Worm (Caenorhabditis elegans) whole organism, mixed stage, embryonic: ENCODE results near the gene ttr-43.

Experiments used
- bed-3 ChIP-seq: fragments of 200-800 bp; sonication (Bioruptor generic); optimal IDR thresholded peaks from 3 replicates; lab custom pipeline; 2018; ENCODE audit warnings: mild to moderate bottlenecking, missing genetic modification characterization, moderate library complexity, missing compliant biosample characterization
- blmp-1 ChIP-seq: fragments of 150-350 bp; optimal IDR thresholded peaks from 2 replicates; lab custom pipeline; 2014; ENCODE audit warnings: missing biosample characterization, missing genetic modification characterization
- ceh-39 ChIP-seq: fragments of 150-350 bp; optimal IDR thresholded peaks from 2 replicates; lab custom pipeline; 2014; ENCODE audit warnings: missing biosample characterization, missing genetic modification characterization
- ceh-43 ChIP-seq: fragments of 200-800 bp; sonication (Bioruptor generic); optimal IDR thresholded peaks from 2 replicates; lab custom pipeline; 2018; ENCODE audit warnings: mild to moderate bottlenecking, missing genetic modification characterization, moderate library complexity, missing compliant biosample characterization
- ceh-83 ChIP-seq: fragments of 200-800 bp; sonication (Bioruptor generic); optimal IDR thresholded peaks from 2 replicates; lab custom pipeline; 2018; ENCODE audit warnings: mild to moderate bottlenecking, missing genetic modification characterization, missing compliant biosample characterization
- cnd-1 ChIP-seq: fragments of 200-800 bp; sonication (Bioruptor generic); optimal IDR thresholded peaks from 2 replicates; lab custom pipeline; 2018; ENCODE audit warnings: mild to moderate bottlenecking, missing genetic modification characterization, missing compliant biosample characterization
- drap-1 ChIP-seq: fragments of 200-800 bp; sonication (Bioruptor generic); optimal IDR thresholded peaks from 3 replicates; lab custom pipeline; 2018; ENCODE audit warnings: mild to moderate bottlenecking, missing genetic modification characterization, missing compliant biosample characterization
- elt-3 ChIP-seq: fragments of 150-350 bp; optimal IDR thresholded peaks from 2 replicates; lab custom pipeline; 2014; ENCODE audit warnings: missing biosample characterization, missing genetic modification characterization
- flh-1 ChIP-seq: fragments of 200-800 bp; sonication (Bioruptor generic); optimal IDR thresholded peaks from 2 replicates; lab custom pipeline; 2018; ENCODE audit warnings: mild to moderate bottlenecking, missing genetic modification characterization, moderate library complexity, missing compliant biosample characterization
- ham-2 ChIP-seq: fragments of 200-800 bp; sonication (Bioruptor generic); optimal IDR thresholded peaks from 2 replicates; lab custom pipeline; 2018; ENCODE audit warnings: mild to moderate bottlenecking, missing genetic modification characterization, missing compliant biosample characterization
- hlh-1 ChIP-seq: fragments of 150-350 bp; optimal IDR thresholded peaks from 2 replicates; lab custom pipeline; 2014; ENCODE audit warnings: missing biosample characterization, missing genetic modification reagents, missing genetic modification characterization
- lin-13 ChIP-seq: fragments of 150-350 bp; optimal IDR thresholded peaks from 2 replicates; lab custom pipeline; 2014; ENCODE audit warnings: missing biosample characterization, missing genetic modification characterization
- lin-32 ChIP-seq: fragments of 200-800 bp; sonication (Bioruptor generic); optimal IDR thresholded peaks from 2 replicates; lab custom pipeline; 2018; ENCODE audit warnings: mild to moderate bottlenecking, missing genetic modification characterization, missing compliant biosample characterization
- mab-5 ChIP-seq: fragments of 150-350 bp; optimal IDR thresholded peaks from 2 replicates; lab custom pipeline; 2014; ENCODE audit warnings: missing biosample characterization, missing genetic modification characterization
- mep-1 ChIP-seq: fragments of 150-350 bp; optimal IDR thresholded peaks from 2 replicates; lab custom pipeline; 2017; ENCODE audit warnings: missing biosample characterization, missing genetic modification reagents, missing genetic modification characterization, inconsistent platforms
- mls-2 ChIP-seq: sonication (generic microtip); optimal IDR thresholded peaks from 2 replicates; lab custom pipeline; 2016; ENCODE audit warnings: mild to moderate bottlenecking, missing genetic modification characterization, moderate library complexity, missing compliant biosample characterization
- nhr-12 ChIP-seq: fragments of 150-350 bp; optimal IDR thresholded peaks from 2 replicates; lab custom pipeline; 2014; ENCODE audit warnings: missing biosample characterization, missing genetic modification characterization
- nhr-2 ChIP-seq: fragments of 150-350 bp; optimal IDR thresholded peaks from 2 replicates; lab custom pipeline; 2014; ENCODE audit warnings: missing biosample characterization, missing genetic modification characterization
- nhr-237 ChIP-seq: fragments of 150-350 bp; optimal IDR thresholded peaks from 2 replicates; lab custom pipeline; 2014; ENCODE audit warnings: missing biosample characterization, missing genetic modification characterization
- nhr-28 ChIP-seq: fragments of 150-350 bp; optimal IDR thresholded peaks from 2 replicates; lab custom pipeline; 2014; ENCODE audit warnings: missing biosample characterization, missing genetic modification characterization
- nhr-76 ChIP-seq: sonication (generic microtip); optimal IDR thresholded peaks from 2 replicates; lab custom pipeline; 2017; ENCODE audit warnings: missing biosample characterization, missing genetic modification characterization
- pha-4 ChIP-seq: fragments of 150-350 bp; optimal IDR thresholded peaks from 2 replicates; lab custom pipeline; 2018; ENCODE audit warnings: missing biosample characterization, missing genetic modification reagents, missing genetic modification characterization
- sem-2 ChIP-seq: fragments of 200-800 bp; sonication (Bioruptor generic); optimal IDR thresholded peaks from 2 replicates; lab custom pipeline; 2018; ENCODE audit warnings: mild to moderate bottlenecking, missing genetic modification characterization, missing compliant biosample characterization
- sptf-1 ChIP-seq: sonication (generic microtip); optimal IDR thresholded peaks from 2 replicates; lab custom pipeline; 2017; ENCODE audit warnings: mild to moderate bottlenecking, missing genetic modification characterization, moderate library complexity, missing compliant biosample characterization
- tbx-8 ChIP-seq: fragments of 200-800 bp; sonication (Bioruptor generic); optimal IDR thresholded peaks from 2 replicates; lab custom pipeline; 2018; ENCODE audit warnings: mild to moderate bottlenecking, missing genetic modification characterization, moderate library complexity, missing compliant biosample characterization
- unc-120 ChIP-seq: sonication (generic microtip); optimal IDR thresholded peaks from 2 replicates; lab custom pipeline; 2017; ENCODE audit warnings: missing genetic modification characterization, missing compliant biosample characterization; ENCODE audit not compliant: poor library complexity, severe bottlenecking
- ztf-11 ChIP-seq: fragments of 150-350 bp; optimal IDR thresholded peaks from 2 replicates; lab custom pipeline; 2014; ENCODE audit warnings: missing biosample characterization, missing genetic modification characterization

The ttr-43 gene

DNA sequence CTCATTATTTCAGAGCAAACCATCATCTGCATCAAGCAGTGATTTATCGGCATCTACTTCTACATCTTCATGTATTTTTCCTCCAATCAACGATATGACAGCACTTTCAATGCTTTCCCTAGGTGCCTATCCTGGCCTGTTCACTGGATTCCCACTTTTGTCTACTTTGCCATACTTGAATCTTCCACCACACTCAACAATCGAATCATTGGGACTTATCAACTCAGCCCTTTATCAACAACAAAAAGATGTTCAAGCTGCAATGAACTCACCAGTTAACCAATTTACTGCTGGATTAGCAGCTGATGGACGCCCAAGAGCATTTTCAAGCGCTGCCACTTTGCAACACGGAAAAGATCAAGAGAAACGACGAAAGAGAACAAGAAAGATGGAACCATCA, 49.3 kb downstream of the ttr-43 start:
- TF ChIP-seq unc-120 (tag; lab: Kevin White, UChicago) (no peak), sptf-1 (tag; lab: Kevin White, UChicago) (no peak), ztf-11 (tag; lab: Kevin White, UChicago) (no peak), mep-1 (tag; lab: Kevin White, UChicago) (no peak), flh-1 (GFP tag; lab: Kevin White, UChicago) (no peak), ceh-39 (tag; lab: Kevin White, UChicago) (no peak), lin-13 (tag; lab: Kevin White, UChicago) (no peak), nhr-2 (tag; lab: Kevin White, UChicago) (no peak), nhr-76 (tag; lab: Kevin White, UChicago) (no peak), bed-3 (GFP tag; lab: Kevin White, UChicago) (no peak), mls-2 (no peak), drap-1 (GFP tag; lab: Kevin White, UChicago) (no peak), elt-3 (tag; lab: Kevin White, UChicago) (no peak), sem-2 (GFP tag; lab: Kevin White, UChicago) (no peak), nhr-237 (tag; lab: Kevin White, UChicago) (no peak), ceh-83 (GFP tag; lab: Kevin White, UChicago) (no peak)

ce11 chrV:12540739-12541138, 49.8 kb downstream of the ttr-43 start, which contains the start of gene F45D3.2:
Gene F45D3.2, plus strand, starts transcription at chrV:12541039.
- no peak for TF ChIP-seq unc-120 (tag; lab: Kevin White, UChicago)
- TF ChIP-seq lin-32 (GFP tag; lab: Kevin White, UChicago) = no peak
- TF ChIP-seq nhr-76 (tag; lab: Kevin White, UChicago) = no peak

ce11 chrV:12540018-12540417, 50.5 kb downstream of the ttr-43 start:
- TF ChIP-seq mep-1 (tag; lab: Kevin White, UChicago) (no peak), unc-120 (tag; lab: Kevin White, UChicago) (no peak), nhr-76 (tag; lab: Kevin White, UChicago) (no peak), ham-2 (GFP tag; lab: Kevin White, UChicago) (no peak), nhr-28 (tag; lab: Kevin White, UChicago) (no peak), sptf-1 (tag; lab: Kevin White, UChicago) (no peak), lin-32 (GFP tag; lab: Kevin White, UChicago) (no peak), mab-5 (no peak), cnd-1 (tag; lab: Kevin White, UChicago) (no peak), flh-1 (GFP tag; lab: Kevin White, UChicago) (no peak), nhr-12 (tag; lab: Kevin White, UChicago) (no peak), pha-4 (tag; lab: Kevin White, UChicago) (no peak), ceh-43 (GFP tag; lab: Kevin White, UChicago) (no peak), nhr-237 (tag; lab: Kevin White, UChicago) (no peak), blmp-1 (tag; lab: Kevin White, UChicago) (no peak), tbx-8 (GFP tag; lab: Kevin White, UChicago) (no peak), ceh-39 (tag; lab: Kevin White, UChicago) (no peak), sem-2 (GFP tag; lab: Kevin White, UChicago) (no peak), hlh-1 (no peak)
